Worm (Caenorhabditis elegans): ENCODE measurements around the gene Y4C6B.4.

Y4C6B.4 gene

DNA sequence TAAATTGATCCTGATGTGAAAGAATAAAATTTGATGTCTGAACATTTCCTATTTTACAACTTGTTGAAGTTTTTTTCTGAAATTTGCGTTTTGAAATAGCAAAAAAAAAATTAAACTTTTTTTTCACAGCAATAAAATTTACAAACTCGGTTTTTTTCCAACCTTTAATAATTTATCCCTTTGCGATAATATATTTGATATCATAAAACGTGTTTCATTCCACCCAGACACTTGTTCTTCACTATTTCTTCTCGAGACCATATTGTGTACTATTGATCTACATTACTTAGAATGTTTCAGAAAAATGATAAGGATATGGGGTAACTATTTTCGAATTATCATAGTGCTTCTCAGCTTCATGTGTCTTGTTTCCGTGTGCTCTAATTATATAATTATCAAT, at the start of gene Y4C6B.4:
TSS of gene Y4C6B.4 (plus strand) at position 301 of the 400 bp plus-strand sequence.
- TF ChIP-seq egl-27 (tag; optimal IDR thresholded peaks at IDR 0.05) (no peak), nhr-10 (tag; optimal IDR thresholded peaks at IDR 0.05) (no peak), alr-1 (tag; optimal IDR thresholded peaks at IDR 0.05) (no peak), sma-3 (GFP tag; optimal IDR thresholded peaks at IDR 0.05) (no peak), ZK546.5 (tag; optimal IDR thresholded peaks at IDR 0.05) (no peak), sem-4 (tag; optimal IDR thresholded peaks at IDR 0.05) (no peak), blmp-1 (tag; optimal IDR thresholded peaks at IDR 0.05; ENCODE audit: insufficient read depth) (no peak), crh-2 (tag; optimal IDR thresholded peaks at IDR 0.05) (no peak), ztf-1 (GFP tag; conservative IDR thresholded peaks at IDR 0.05) (no peak), ama-1 (optimal IDR thresholded peaks at IDR 0.05) (no peak), nhr-129 (tag; optimal IDR thresholded peaks at IDR 0.05) (no peak), peb-1 (tag; optimal IDR thresholded peaks at IDR 0.05) (no peak), ceh-16 (tag; optimal IDR thresholded peaks at IDR 0.05) (no peak), dmd-4 (tag; optimal IDR thresholded peaks at IDR 0.05) (no peak), mbf-1 (tag; optimal IDR thresholded peaks at IDR 0.05) (no peak), C34F6.9 (tag; optimal IDR thresholded peaks at IDR 0.05) (no peak), unc-39 (tag; optimal IDR thresholded peaks at IDR 0.05) (no peak)

DNA sequence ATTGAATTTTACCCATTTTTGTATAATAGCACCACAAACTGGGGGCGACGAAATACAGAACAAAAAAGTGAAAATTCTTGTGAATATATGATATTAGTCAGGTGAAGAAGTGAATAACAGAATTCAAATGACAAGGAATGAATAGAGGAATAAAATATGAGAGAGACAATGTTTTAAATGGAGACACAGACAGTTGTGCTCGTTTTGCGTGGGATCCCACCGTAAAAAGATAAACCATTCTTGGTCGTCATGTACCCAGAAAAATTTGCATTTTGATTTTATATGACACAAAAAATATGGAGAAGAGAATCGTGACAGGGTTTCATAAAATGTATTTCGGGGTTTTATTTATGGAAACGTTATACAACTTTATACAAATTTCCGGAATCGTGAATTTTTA, 48.5 kb upstream of the Y4C6B.4 start, which contains the start of gene F36H12.17:
TSS of gene F36H12.17 (minus strand) at position 101 of the 400 bp plus-strand sequence.
- TF ChIP-seq sem-4 (tag; optimal IDR thresholded peaks at IDR 0.05) (no peak), ztf-1 (GFP tag; conservative IDR thresholded peaks at IDR 0.05) (no peak), elt-3 (tag; optimal IDR thresholded peaks at IDR 0.05) (no peak), unc-55 (GFP tag; optimal IDR thresholded peaks at IDR 0.05) (no peak), ztf-4 (tag; optimal IDR thresholded peaks at IDR 0.05) (no peak), ZK546.5 (tag; optimal IDR thresholded peaks at IDR 0.05) (no peak), R02D3.7 (tag; optimal IDR thresholded peaks at IDR 0.05) (no peak), ceh-16 (tag; optimal IDR thresholded peaks at IDR 0.05) (no peak), lsy-2 (tag; optimal IDR thresholded peaks at IDR 0.05) (no peak), nhr-21 (tag; optimal IDR thresholded peaks at IDR 0.05) (no peak), F13H6.1 (tag; optimal IDR thresholded peaks at IDR 0.05) (no peak), zag-1 (tag; optimal IDR thresholded peaks at IDR 0.05) (no peak), nhr-25 (tag; optimal IDR thresholded peaks at IDR 0.05) (no peak), snpc-4 (tag; optimal IDR thresholded peaks at IDR 0.05) (no peak), nhr-237 (tag; optimal IDR thresholded peaks at IDR 0.05) (no peak), aly-2 (tag; optimal IDR thresholded peaks at IDR 0.05) (no peak)

DNA sequence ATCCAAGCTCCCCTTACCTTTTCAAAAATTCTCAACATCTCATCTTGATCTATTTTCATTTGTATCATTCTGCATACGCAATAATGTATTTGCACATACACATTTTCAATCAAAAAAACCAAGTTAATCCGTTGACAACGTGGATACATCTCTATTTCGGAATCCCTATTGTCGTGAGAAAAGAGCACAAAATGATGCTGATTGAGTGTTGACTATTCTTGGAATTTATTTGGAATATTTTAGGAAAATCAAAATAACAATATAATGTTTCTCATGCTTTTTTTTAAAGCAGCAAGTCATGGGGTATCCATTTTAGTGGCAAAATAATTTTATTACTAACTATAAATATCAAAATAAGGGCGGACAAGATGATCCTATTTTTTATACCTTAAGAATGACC, 44.8 kb upstream of the Y4C6B.4 start:
- no peak for TF ChIP-seq elt-3 (tag; optimal IDR thresholded peaks at IDR 0.05)
- TF ChIP-seq ceh-82 (tag; optimal IDR thresholded peaks at IDR 0.05), result no peak
- TF ChIP-seq skn-1 (tag; optimal IDR thresholded peaks at IDR 0.05), result no peak
- TF ChIP-seq alr-1 (tag; optimal IDR thresholded peaks at IDR 0.05), result no peak
- TF ChIP-seq peb-1 (tag; optimal IDR thresholded peaks at IDR 0.05), result no peak
- TF ChIP-seq aly-2 (tag; optimal IDR thresholded peaks at IDR 0.05), result no peak
- no peak for TF ChIP-seq ztf-1 (GFP tag; conservative IDR thresholded peaks at IDR 0.05)
- no peak for TF ChIP-seq C34F6.9 (tag; optimal IDR thresholded peaks at IDR 0.05)
- no peak for TF ChIP-seq elt-1 (tag; optimal IDR thresholded peaks at IDR 0.05)
- no peak for TF ChIP-seq snpc-4 (tag; optimal IDR thresholded peaks at IDR 0.05)

DNA sequence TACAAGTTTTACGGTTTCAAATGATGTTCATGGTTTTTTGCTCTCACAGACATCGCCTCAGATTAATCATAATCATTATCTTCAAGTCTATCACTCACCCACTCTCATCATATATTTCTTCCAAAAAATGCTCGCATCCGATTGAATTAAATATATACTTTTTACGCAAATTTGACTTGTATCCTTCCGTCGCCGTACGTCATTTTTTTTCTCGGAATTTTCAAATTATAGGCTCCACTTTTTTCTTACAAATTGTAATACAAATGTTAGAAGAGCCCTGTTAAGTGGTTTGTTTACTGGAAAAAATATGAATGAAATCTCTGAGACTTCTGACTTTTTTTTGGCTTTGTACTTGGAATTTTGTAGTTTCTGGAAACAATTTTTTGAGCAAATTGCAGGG, 39.1 kb upstream of the Y4C6B.4 start:
- TF ChIP-seq blmp-1 (tag; optimal IDR thresholded peaks at IDR 0.05; ENCODE audit: insufficient read depth), result no peak
- TF ChIP-seq sma-9 (GFP tag; optimal IDR thresholded peaks at IDR 0.05), result no peak
- TF ChIP-seq sma-9 (tag; optimal IDR thresholded peaks at IDR 0.05), result no peak
- no peak for TF ChIP-seq unc-55 (GFP tag; optimal IDR thresholded peaks at IDR 0.05)
- TF ChIP-seq unc-39 (tag; optimal IDR thresholded peaks at IDR 0.05), result no peak
- TF ChIP-seq nhr-23 (tag; optimal IDR thresholded peaks at IDR 0.05), result no peak
- TF ChIP-seq ztf-11 (tag; optimal IDR thresholded peaks at IDR 0.05), result no peak
- no peak for TF ChIP-seq ceh-16 (tag; optimal IDR thresholded peaks at IDR 0.05)
- TF ChIP-seq lin-39 (tag; optimal IDR thresholded peaks at IDR 0.05), result no peak
- no peak for TF ChIP-seq fos-1 (tag; optimal IDR thresholded peaks at IDR 0.05)
- no peak for TF ChIP-seq aly-2 (tag; optimal IDR thresholded peaks at IDR 0.05)
- no peak for TF ChIP-seq peb-1 (tag; optimal IDR thresholded peaks at IDR 0.05)
- TF ChIP-seq lin-13 (GFP tag; optimal IDR thresholded peaks at IDR 0.05), result no peak
- no peak for TF ChIP-seq ceh-82 (tag; optimal IDR thresholded peaks at IDR 0.05)
- no peak for TF ChIP-seq ztf-4 (tag; optimal IDR thresholded peaks at IDR 0.05)
- TF ChIP-seq alr-1 (tag; optimal IDR thresholded peaks at IDR 0.05), result no peak
- TF ChIP-seq nhr-10 (tag; optimal IDR thresholded peaks at IDR 0.05), result no peak
- no peak for TF ChIP-seq dmd-4 (tag; optimal IDR thresholded peaks at IDR 0.05)
